Fruit fly (Drosophila melanogaster): ENCODE data around the gene Srp72.

Srp72 gene

DNA sequence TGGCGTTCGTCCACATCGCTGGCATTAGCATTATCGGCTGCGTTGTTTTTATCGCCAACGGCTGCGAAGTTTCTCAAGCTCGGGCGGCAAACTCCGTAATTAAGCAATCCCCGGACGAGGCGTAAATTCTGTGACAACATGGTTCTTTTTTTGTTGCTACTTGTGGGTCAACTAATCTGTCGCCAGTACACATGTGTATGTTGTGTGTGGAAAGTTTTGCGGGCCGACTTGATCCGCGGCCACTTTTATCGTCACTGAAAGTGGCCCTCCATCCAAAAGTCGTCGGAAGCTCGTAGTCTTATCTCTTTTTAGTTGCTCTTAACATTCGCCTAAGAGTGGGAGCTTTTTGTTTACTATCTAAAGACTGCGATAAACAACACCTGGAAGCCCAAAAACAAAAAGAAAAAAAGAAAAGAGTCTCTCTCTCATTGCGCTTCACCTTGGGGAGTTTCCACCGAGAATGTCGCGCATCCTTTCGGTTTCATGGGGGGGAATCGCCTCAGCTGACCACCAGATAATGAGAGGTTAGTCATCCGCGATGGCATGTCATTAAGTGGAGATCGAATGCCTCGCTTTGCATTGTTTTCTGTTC, 24.6 kb upstream of the Srp72 start, which contains the start of gene CG10877:
CG10877 (minus strand) TSS at position 238 of the 592 bp plus-strand sequence.
- TF ChIP-seq CG14655 (GFP tag; optimal IDR thresholded peaks at IDR 0.05) (no peak), CG13204 (GFP tag; optimal IDR thresholded peaks at IDR 0.05) (peak; percentile 2), Ets98B (GFP tag; IDR thresholded peaks at IDR 0.05) (no peak), Pif1B (GFP tag; optimal IDR thresholded peaks at IDR 0.05) (no peak), CG12605 (GFP tag; IDR thresholded peaks at IDR 0.05) (0 out of 2 replicates have a peak, but pooled peaks have one; percentile 26), CG10348 (GFP tag; IDR thresholded peaks at IDR 0.05) (no peak), CG15710 (tag; optimal IDR thresholded peaks at IDR 0.05) (peak; percentile 19), CG34367 (tag; optimal IDR thresholded peaks at IDR 0.05) (no peak), CG9948 (tag; optimal IDR thresholded peaks at IDR 0.05) (no peak), rn (GFP tag; IDR thresholded peaks at IDR 0.05) (no peak), gl (tag; optimal IDR thresholded peaks at IDR 0.05) (no peak), EcR (GFP tag; optimal IDR thresholded peaks at IDR 0.05) (peak; percentile 85), Snoo (tag; optimal IDR thresholded peaks at IDR 0.05) (no peak), fd96Ca (GFP tag; IDR thresholded peaks at IDR 0.05) (no peak), Pif1A (GFP tag; optimal IDR thresholded peaks at IDR 0.05) (peak; percentile 33), CG8159 (tag; optimal IDR thresholded peaks at IDR 0.05) (peak; percentile 9), CG4496 (GFP tag; IDR thresholded peaks at IDR 0.05) (0 out of 3 replicates have a peak, but pooled peaks have one; percentile 19), CG32121 (GFP tag; IDR thresholded peaks at IDR 0.05) (no peak), CG17806 (tag; optimal IDR thresholded peaks at IDR 0.05) (no peak), CG8301 (tag; optimal IDR thresholded peaks at IDR 0.05) (no peak), D1 (tag; optimal IDR thresholded peaks at IDR 0.05) (no peak)

DNA sequence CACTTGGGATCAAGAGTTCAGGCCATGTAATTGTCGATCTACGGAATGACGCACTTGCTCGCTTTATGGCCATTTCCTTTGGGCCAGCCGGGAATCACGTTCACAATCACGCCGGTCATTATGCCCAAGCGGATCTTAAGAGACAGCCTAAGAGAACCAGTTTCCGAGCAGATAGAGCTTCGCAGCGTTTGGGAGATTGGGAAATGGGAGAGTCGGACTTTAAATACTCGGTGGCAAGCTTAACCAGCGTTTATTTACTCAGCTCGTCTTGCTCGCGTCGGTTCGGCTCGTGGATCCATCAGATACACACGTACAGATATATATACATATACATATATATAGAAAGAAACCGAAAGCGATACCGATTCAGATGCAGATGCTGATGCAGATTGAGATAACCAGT, 23.0 kb upstream of the Srp72 start:
- TF ChIP-seq CG15710 (tag; optimal IDR thresholded peaks at IDR 0.05): no peak
- no peak for TF ChIP-seq CG9948 (tag; optimal IDR thresholded peaks at IDR 0.05)
- peak; percentile 18 for TF ChIP-seq Snoo (tag; optimal IDR thresholded peaks at IDR 0.05)
- no peak for TF ChIP-seq CG13204 (GFP tag; optimal IDR thresholded peaks at IDR 0.05)
- no peak for TF ChIP-seq CG8159 (tag; optimal IDR thresholded peaks at IDR 0.05)
- no peak for TF ChIP-seq CG8301 (tag; optimal IDR thresholded peaks at IDR 0.05)
- peak; percentile 68 for TF ChIP-seq Pif1B (GFP tag; optimal IDR thresholded peaks at IDR 0.05)
- TF ChIP-seq Pif1A (GFP tag; optimal IDR thresholded peaks at IDR 0.05): peak; percentile 21
- TF ChIP-seq CG12605 (GFP tag; IDR thresholded peaks at IDR 0.05): no peak
- TF ChIP-seq fd96Ca (GFP tag; IDR thresholded peaks at IDR 0.05): no peak; the same call in 2 of the 3 replicates
- TF ChIP-seq CG17806 (tag; optimal IDR thresholded peaks at IDR 0.05): no peak
- TF ChIP-seq Ets98B (GFP tag; IDR thresholded peaks at IDR 0.05): peak; percentile 54; the same call in 1 of the 2 replicates
- TF ChIP-seq EcR (GFP tag; optimal IDR thresholded peaks at IDR 0.05): peak; percentile 54
- TF ChIP-seq gl (tag; optimal IDR thresholded peaks at IDR 0.05): no peak
- no peak for TF ChIP-seq CG10348 (GFP tag; IDR thresholded peaks at IDR 0.05)
- TF ChIP-seq CG14655 (GFP tag; optimal IDR thresholded peaks at IDR 0.05): peak; percentile 16
- TF ChIP-seq D1 (tag; optimal IDR thresholded peaks at IDR 0.05): no peak
- TF ChIP-seq rn (GFP tag; IDR thresholded peaks at IDR 0.05): no peak
- TF ChIP-seq CG32121 (GFP tag; IDR thresholded peaks at IDR 0.05): 0 out of 2 replicates have a peak, but pooled peaks have one; percentile 23
- 0 out of 3 replicates have a peak, but pooled peaks have one; percentile 30 for TF ChIP-seq CG4496 (GFP tag; IDR thresholded peaks at IDR 0.05)
- TF ChIP-seq CG34367 (tag; optimal IDR thresholded peaks at IDR 0.05): no peak

DNA sequence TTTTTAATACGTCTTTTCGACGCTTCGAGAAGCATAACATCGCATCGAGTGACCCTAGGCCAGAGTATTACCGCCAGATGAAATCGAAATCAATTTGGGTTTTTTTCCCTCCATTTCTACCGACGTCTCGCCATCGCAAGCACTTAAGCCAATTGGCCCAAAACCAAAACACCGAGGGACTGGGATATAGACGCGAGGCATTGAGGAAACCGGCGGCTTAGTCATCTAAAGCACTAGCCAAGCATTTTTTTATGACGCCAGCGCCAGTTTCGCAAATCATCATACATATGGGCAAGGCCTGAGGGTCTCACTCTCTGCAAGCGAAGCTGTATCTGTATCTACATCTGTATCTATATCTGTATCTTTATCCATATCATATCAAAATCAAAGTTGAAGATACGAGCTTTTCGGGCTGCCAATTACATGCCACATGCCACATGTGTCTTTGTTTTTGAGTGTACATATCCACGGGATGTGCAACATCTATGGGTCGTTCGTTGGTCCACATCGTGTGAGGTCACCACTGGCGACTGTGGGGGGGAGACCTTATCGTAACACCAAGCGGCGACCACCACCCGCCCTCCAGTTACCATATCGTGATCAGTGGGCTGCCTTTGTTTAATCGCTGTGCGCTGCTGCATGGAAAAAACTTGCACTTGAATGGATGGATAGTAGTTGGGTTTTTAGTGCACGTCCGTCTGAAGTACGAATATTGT, 20.8 kb upstream of the Srp72 start:
- TF ChIP-seq EcR (GFP tag; optimal IDR thresholded peaks at IDR 0.05): peak; percentile 39
- no peak for TF ChIP-seq CG8301 (tag; optimal IDR thresholded peaks at IDR 0.05)
- TF ChIP-seq CG4496 (GFP tag; IDR thresholded peaks at IDR 0.05): 0 out of 3 replicates have a peak, but pooled peaks have one; percentile 7

DNA sequence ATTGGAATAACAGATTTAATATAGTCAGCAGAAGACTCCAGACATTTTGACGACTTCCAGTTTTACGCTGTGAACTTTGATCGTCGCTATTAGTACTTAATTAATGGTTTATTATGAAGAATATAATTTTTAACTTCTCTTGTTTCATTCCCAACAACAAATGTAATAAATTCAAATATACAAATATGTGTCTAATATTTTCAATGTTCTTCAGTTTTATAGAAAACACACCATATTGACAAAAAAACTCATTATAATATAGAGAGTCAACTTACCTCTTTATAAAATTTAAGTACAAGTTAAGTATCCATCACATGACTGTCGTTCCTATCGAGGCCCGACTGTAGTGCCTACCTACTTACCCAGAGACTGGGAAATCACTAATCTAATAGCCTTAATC, 15.2 kb upstream of the Srp72 start:
- no peak for TF ChIP-seq Snoo (tag; optimal IDR thresholded peaks at IDR 0.05)
- TF ChIP-seq Ets98B (GFP tag; IDR thresholded peaks at IDR 0.05): no peak
- no peak for TF ChIP-seq CG17806 (tag; optimal IDR thresholded peaks at IDR 0.05)
- no peak for TF ChIP-seq fd96Ca (GFP tag; IDR thresholded peaks at IDR 0.05)
- TF ChIP-seq CG10348 (GFP tag; IDR thresholded peaks at IDR 0.05): no peak
- TF ChIP-seq Pif1A (GFP tag; optimal IDR thresholded peaks at IDR 0.05): no peak
- no peak for TF ChIP-seq Pif1B (GFP tag; optimal IDR thresholded peaks at IDR 0.05)
- no peak for TF ChIP-seq EcR (GFP tag; optimal IDR thresholded peaks at IDR 0.05)
- no peak for TF ChIP-seq CG8159 (tag; optimal IDR thresholded peaks at IDR 0.05)
- TF ChIP-seq CG8301 (tag; optimal IDR thresholded peaks at IDR 0.05): no peak
- TF ChIP-seq CG15710 (tag; optimal IDR thresholded peaks at IDR 0.05): no peak
- TF ChIP-seq D1 (tag; optimal IDR thresholded peaks at IDR 0.05): no peak

DNA sequence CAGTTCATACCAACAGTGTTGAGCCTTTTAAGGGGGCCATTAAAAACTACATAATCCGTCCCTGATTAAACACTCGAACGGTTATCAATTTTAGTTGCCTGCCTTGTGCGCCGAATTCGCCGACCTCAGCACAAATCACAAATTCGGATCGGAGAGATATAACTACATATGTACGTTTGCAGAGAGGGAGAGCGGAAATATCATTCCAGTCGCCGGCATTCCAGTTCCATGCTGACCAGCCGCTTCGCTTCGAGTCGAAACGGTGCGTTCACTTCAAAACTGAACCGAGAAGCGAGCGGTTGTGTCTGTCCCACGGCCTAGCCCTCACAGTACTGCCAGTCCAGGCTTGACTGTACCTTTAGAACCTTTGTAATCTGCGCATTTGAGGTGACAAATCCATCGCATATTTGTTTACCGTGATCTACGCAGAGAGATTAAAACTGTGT, 14.0 kb upstream of the Srp72 start:
- TF ChIP-seq CG17806 (tag; optimal IDR thresholded peaks at IDR 0.05) (no peak), CG10348 (GFP tag; IDR thresholded peaks at IDR 0.05) (no peak), CG14655 (GFP tag; optimal IDR thresholded peaks at IDR 0.05) (no peak), Snoo (tag; optimal IDR thresholded peaks at IDR 0.05) (no peak), CG9948 (tag; optimal IDR thresholded peaks at IDR 0.05) (no peak), rn (GFP tag; IDR thresholded peaks at IDR 0.05) (no peak), Pif1A (GFP tag; optimal IDR thresholded peaks at IDR 0.05) (no peak), CG15710 (tag; optimal IDR thresholded peaks at IDR 0.05) (no peak), CG4496 (GFP tag; IDR thresholded peaks at IDR 0.05) (no peak), Pif1B (GFP tag; optimal IDR thresholded peaks at IDR 0.05) (no peak), CG34367 (tag; optimal IDR thresholded peaks at IDR 0.05) (no peak), CG32121 (GFP tag; IDR thresholded peaks at IDR 0.05) (no peak), gl (tag; optimal IDR thresholded peaks at IDR 0.05) (no peak)

Data from whole organism, pupa.